Fruit fly (Drosophila melanogaster) whole organism, embryonic: ENCODE results near the gene CG43346.

Experiments
- Abd-B ChIP-seq: fragments of 200-800 bp; sonication (Bioruptor generic); optimal IDR thresholded peaks from 2 replicates; lab custom pipeline; 2018; ENCODE audit warnings: missing biosample characterization, mild to moderate bottlenecking, missing genetic modification characterization, moderate library complexity
- Ada2b ChIP-seq: fragments of 200-800 bp; sonication (Bioruptor generic); IDR thresholded peaks from 2 replicates; pipeline ENCODE4 v1.3.6; 2022; ENCODE audit warnings: missing biosample characterization, missing genetic modification characterization
- Atf3 ChIP-seq: fragments of 200-800 bp; sonication (Bioruptor generic); optimal IDR thresholded peaks from 3 replicates; lab custom pipeline; 2016; ENCODE audit warnings: missing biosample characterization, missing genetic modification characterization
- Atf6 ChIP-seq: fragments of 200-800 bp; sonication (Bioruptor generic); IDR thresholded peaks from 2 replicates; pipeline ENCODE4 v1.3.6; 2022; ENCODE audit warnings: missing biosample characterization, missing genetic modification characterization
- B-H2 ChIP-seq: fragments of 200-800 bp; sonication (Bioruptor generic); optimal IDR thresholded peaks from 2 replicates; lab custom pipeline; 2018; ENCODE audit warnings: missing biosample characterization, mild to moderate bottlenecking, missing genetic modification characterization
- C15 ChIP-seq: fragments of 200-800 bp; sonication (Bioruptor generic); IDR thresholded peaks from 3 replicates; pipeline ENCODE4 v1.3.6; 2022; ENCODE audit warnings: missing biosample characterization, missing genetic modification characterization
- CG11085 ChIP-seq: fragments of 200-800 bp; sonication (Bioruptor generic); IDR thresholded peaks from 2 replicates; pipeline ENCODE4 v1.3.6; 2022; ENCODE audit warnings: missing biosample characterization, missing genetic modification characterization
- CG13287 ChIP-seq: fragments of 200-800 bp; sonication (Bioruptor generic); IDR thresholded peaks from 2 replicates; pipeline ENCODE4 v1.3.6; 2022; ENCODE audit warnings: missing biosample characterization, missing genetic modification characterization; ENCODE audit not compliant: partially characterized antibody
- CG1529 ChIP-seq: fragments of 200-800 bp; sonication (Bioruptor generic); optimal IDR thresholded peaks from 3 replicates; lab custom pipeline; 2018; ENCODE audit warnings: missing biosample characterization, missing genetic modification characterization
- CG16779 ChIP-seq: fragments of 200-800 bp; sonication (Bioruptor generic); IDR thresholded peaks from 2 replicates; pipeline ENCODE4 v1.3.6; 2022; ENCODE audit warnings: missing biosample characterization, missing genetic modification characterization
- CG17912 ChIP-seq: fragments of 200-800 bp; sonication (Bioruptor generic); optimal IDR thresholded peaks from 2 replicates; lab custom pipeline; 2018; ENCODE audit warnings: missing biosample characterization, mild to moderate bottlenecking, missing genetic modification characterization
- CG4424 ChIP-seq: fragments of 200-800 bp; sonication (Bioruptor generic); optimal IDR thresholded peaks from 3 replicates; lab custom pipeline; 2016; ENCODE audit warnings: missing biosample characterization, missing genetic modification characterization
- CG6765 ChIP-seq: fragments of 200-800 bp; sonication (Bioruptor generic); optimal IDR thresholded peaks from 3 replicates; lab custom pipeline; 2017; ENCODE audit warnings: missing biosample characterization, mild to moderate bottlenecking, missing genetic modification characterization
- CG7372 ChIP-seq: fragments of 200-800 bp; sonication (Bioruptor generic); IDR thresholded peaks from 2 replicates; pipeline ENCODE4 v1.3.6; 2022; ENCODE audit warnings: missing biosample characterization, missing genetic modification characterization
- CG7839 ChIP-seq: fragments of 200-800 bp; sonication (Bioruptor generic); optimal IDR thresholded peaks from 3 replicates; lab custom pipeline; 2018; ENCODE audit warnings: missing biosample characterization, mild to moderate bottlenecking, missing genetic modification characterization, moderate library complexity
- CG7987 ChIP-seq: fragments of 200-800 bp; sonication (Bioruptor generic); optimal IDR thresholded peaks from 2 replicates; lab custom pipeline; 2018; ENCODE audit warnings: missing biosample characterization, mild to moderate bottlenecking, missing genetic modification characterization, moderate library complexity
- Dp ChIP-seq: fragments of 200-800 bp; sonication (Bioruptor generic); optimal IDR thresholded peaks from 2 replicates; lab custom pipeline; 2018; ENCODE audit warnings: missing biosample characterization, mild to moderate bottlenecking, missing genetic modification characterization, moderate library complexity
- Drgx ChIP-seq: fragments of 200-800 bp; sonication (Bioruptor generic); IDR thresholded peaks from 2 replicates; pipeline ENCODE4 v1.3.6; 2022; ENCODE audit warnings: missing biosample characterization, missing genetic modification characterization
- Elba2 ChIP-seq: fragments of 200-800 bp; sonication (Bioruptor generic); optimal IDR thresholded peaks from 3 replicates; lab custom pipeline; 2016; ENCODE audit warnings: missing biosample characterization, missing genetic modification characterization
- Ets65A ChIP-seq: fragments of 200-800 bp; sonication (Bioruptor generic); peaks from one replicate; lab custom pipeline; 2016; ENCODE audit warnings: missing biosample characterization, missing genetic modification characterization
- HHEX ChIP-seq: fragments of 200-800 bp; sonication (Bioruptor generic); optimal IDR thresholded peaks from 3 replicates; lab custom pipeline; 2017; ENCODE audit warnings: missing biosample characterization, mild to moderate bottlenecking, missing genetic modification characterization, missing genetic modification reagents
- Lhr ChIP-seq: fragments of 200-800 bp; sonication (Bioruptor generic); optimal IDR thresholded peaks from 3 replicates; lab custom pipeline; 2017; ENCODE audit warnings: mild to moderate bottlenecking, missing biosample characterization, missing genetic modification reagents, missing genetic modification characterization
- Max ChIP-seq: fragments of 200-800 bp; sonication (Bioruptor generic); optimal IDR thresholded peaks from 2 replicates; lab custom pipeline; 2016; ENCODE audit warnings: missing biosample characterization, mild to moderate bottlenecking, missing genetic modification characterization
- Meics ChIP-seq: fragments of 200-800 bp; sonication (Bioruptor generic); optimal IDR thresholded peaks from 2 replicates; lab custom pipeline; 2017; ENCODE audit warnings: missing biosample characterization, mild to moderate bottlenecking, missing genetic modification characterization
- Rx ChIP-seq: fragments of 200-800 bp; sonication (Bioruptor generic); IDR thresholded peaks from 2 replicates; pipeline ENCODE4 v1.3.6; 2022; ENCODE audit warnings: missing biosample characterization, missing genetic modification characterization
- Sry-δ ChIP-seq: fragments of 200-800 bp; sonication (Bioruptor generic); optimal IDR thresholded peaks from 2 replicates; lab custom pipeline; 2016; ENCODE audit warnings: missing biosample characterization, missing genetic modification characterization
- Stat92E ChIP-seq, 3 experiments: fragments of >200 bp in 2 of 3; fragments of 200-800 bp in 1 of 3; sonication (Bioruptor generic) in 1 of 3; optimal IDR thresholded peaks; 2 replicates each; lab custom pipeline; 2017 to 2019; ENCODE audit warnings: missing biosample characterization in 3 of 3, missing genetic modification characterization in 3 of 3, mild to moderate bottlenecking in 1 of 3, moderate library complexity in 1 of 3
- Trl ChIP-seq, 3 experiments: fragments of >200 bp in 2 of 3; fragments of 200-800 bp in 1 of 3; sonication (Bioruptor generic) in 1 of 3; optimal IDR thresholded peaks; 2 replicates in 1 of 3; 3 replicates in 2 of 3; lab custom pipeline; 2016 to 2017; ENCODE audit warnings: missing biosample characterization in 1 of 3, missing genetic modification characterization in 1 of 3
- Xbp1 ChIP-seq: fragments of 200-800 bp; sonication (Bioruptor generic); optimal IDR thresholded peaks from 3 replicates; lab custom pipeline; 2016; ENCODE audit warnings: missing biosample characterization, mild to moderate bottlenecking, missing genetic modification characterization
- ato ChIP-seq: fragments of 200-800 bp; sonication (Bioruptor generic); IDR thresholded peaks from 2 replicates; pipeline ENCODE4 v1.3.6; 2022; ENCODE audit warnings: missing biosample characterization, missing genetic modification characterization; ENCODE audit not compliant: partially characterized antibody
- bowl ChIP-seq: fragments of 200-800 bp; sonication (Bioruptor generic); IDR thresholded peaks from 2 replicates; pipeline ENCODE4 v1.3.6; 2022; ENCODE audit warnings: missing biosample characterization, missing genetic modification characterization
- dm ChIP-seq: fragments of 200-800 bp; sonication (Bioruptor generic); optimal IDR thresholded peaks from 3 replicates; lab custom pipeline; 2016; ENCODE audit warnings: missing biosample characterization, missing genetic modification characterization
- dmrt99B ChIP-seq: fragments of 200-800 bp; sonication (Bioruptor generic); optimal IDR thresholded peaks from 2 replicates; lab custom pipeline; 2018; ENCODE audit warnings: missing biosample characterization, mild to moderate bottlenecking, missing genetic modification characterization, moderate library complexity
- ems ChIP-seq: fragments of 200-800 bp; sonication (Bioruptor generic); optimal IDR thresholded peaks from 3 replicates; lab custom pipeline; 2016; ENCODE audit warnings: missing biosample characterization, missing genetic modification characterization
- eyg ChIP-seq: fragments of 200-800 bp; sonication (Bioruptor generic); optimal IDR thresholded peaks from 3 replicates; lab custom pipeline; 2016; ENCODE audit warnings: missing biosample characterization, missing genetic modification characterization
- kay ChIP-seq: fragments of 200-800 bp; sonication (Bioruptor generic); optimal IDR thresholded peaks from 2 replicates; lab custom pipeline; 2016; ENCODE audit warnings: missing biosample characterization, missing genetic modification characterization
- klu ChIP-seq: fragments of 200-800 bp; sonication (Bioruptor generic); IDR thresholded peaks from 2 replicates; pipeline ENCODE4 v1.3.6; 2022; ENCODE audit warnings: missing biosample characterization, missing genetic modification characterization
- mld ChIP-seq: fragments of 200-800 bp; sonication (Bioruptor generic); IDR thresholded peaks from 3 replicates; pipeline ENCODE4 v1.3.6; 2022; ENCODE audit warnings: missing biosample characterization, missing genetic modification characterization; ENCODE audit not compliant: partially characterized antibody
- nerfin-1 ChIP-seq: fragments of 200-800 bp; sonication (Bioruptor generic); optimal IDR thresholded peaks from 3 replicates; lab custom pipeline; 2019; ENCODE audit warnings: missing biosample characterization, mild to moderate bottlenecking, missing genetic modification characterization, moderate library complexity
- pho ChIP-seq: fragments of 200-800 bp; sonication (Bioruptor generic); optimal IDR thresholded peaks from 2 replicates; lab custom pipeline; 2016; ENCODE audit warnings: missing biosample characterization, missing genetic modification characterization
- prd ChIP-seq, 3 experiments: fragments of >200 bp in 2 of 3; fragments of 200-800 bp in 1 of 3; sonication (Bioruptor generic) in 1 of 3; optimal IDR thresholded peaks in 2 of 3; IDR thresholded peaks in 1 of 3; 2 replicates in 2 of 3; 3 replicates in 1 of 3; pipeline versions ENCODE4 v1.3.6 to Lab custom; 2017 to 2022; ENCODE audit warnings: missing biosample characterization in 1 of 3, missing genetic modification characterization in 1 of 3
- repo ChIP-seq: fragments of 200-800 bp; sonication (Bioruptor generic); optimal IDR thresholded peaks from 2 replicates; lab custom pipeline; 2016; ENCODE audit warnings: missing biosample characterization, missing genetic modification characterization
- sd ChIP-seq: fragments of 200-800 bp; sonication (Bioruptor generic); optimal IDR thresholded peaks from 3 replicates; lab custom pipeline; 2018; ENCODE audit warnings: missing biosample characterization, mild to moderate bottlenecking, missing genetic modification characterization, moderate library complexity
- sens ChIP-seq: fragments of 200-800 bp; sonication (Bioruptor generic); peaks from one replicate; lab custom pipeline; 2016; ENCODE audit warnings: missing biosample characterization, missing genetic modification characterization
- unpg ChIP-seq: fragments of 200-800 bp; sonication (Bioruptor generic); optimal IDR thresholded peaks from 3 replicates; lab custom pipeline; 2018; ENCODE audit warnings: missing biosample characterization, mild to moderate bottlenecking, missing genetic modification characterization, moderate library complexity
- usp ChIP-seq: fragments of >200 bp; optimal IDR thresholded peaks from 2 replicates; lab custom pipeline; 2017; ENCODE audit warnings: missing biosample characterization, missing genetic modification characterization
- vnd ChIP-seq: fragments of 200-800 bp; sonication (Bioruptor generic); IDR thresholded peaks from 3 replicates; pipeline ENCODE4 v1.3.6; 2022; ENCODE audit warnings: missing biosample characterization, missing genetic modification characterization; ENCODE audit not compliant: partially characterized antibody
- vvl ChIP-seq: fragments of 200-800 bp; sonication (Bioruptor generic); IDR thresholded peaks from 2 replicates; pipeline ENCODE4 v1.3.6; 2022; ENCODE audit warnings: missing biosample characterization, missing genetic modification characterization
- zen ChIP-seq: fragments of 200-800 bp; sonication (Bioruptor generic); optimal IDR thresholded peaks from 3 replicates; lab custom pipeline; 2018; ENCODE audit warnings: missing biosample characterization, mild to moderate bottlenecking, missing genetic modification characterization, moderate library complexity
- zen2 ChIP-seq: fragments of 200-800 bp; sonication (Bioruptor generic); IDR thresholded peaks from 3 replicates; pipeline ENCODE4 v1.3.6; 2022; ENCODE audit warnings: missing biosample characterization, missing genetic modification characterization; ENCODE audit not compliant: partially characterized antibody

Gene CG43346

DNA sequence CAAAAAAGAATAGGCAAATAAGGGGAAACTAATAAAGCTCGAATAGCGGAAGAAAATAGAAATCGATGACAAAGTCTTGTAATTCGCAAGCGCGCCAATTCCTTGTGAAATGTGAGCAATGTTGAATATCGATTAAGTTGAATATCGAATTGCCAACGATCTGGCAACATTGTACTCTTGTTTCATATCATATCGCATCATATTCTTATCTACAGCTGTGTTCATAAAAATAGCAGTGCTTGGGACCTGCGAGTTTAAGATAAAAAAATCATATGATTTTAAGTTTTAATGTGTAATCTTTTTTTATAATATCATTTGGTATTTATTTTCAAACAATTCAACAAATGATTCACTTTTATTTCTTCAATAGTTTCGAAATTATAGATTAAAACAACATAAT is 19.3 kb downstream of the CG43346 start (continued):
- TF ChIP-seq CG4424 (GFP tag; lab: Kevin White, UChicago), result peak; percentile 53
- TF ChIP-seq mld (GFP tag; lab: Robert Waterston, UW), result no peak
- TF ChIP-seq CG17912 (GFP tag; lab: Kevin White, UChicago), result no peak
- peak; percentile 11 for TF ChIP-seq B-H2 (GFP tag; lab: Kevin White, UChicago)
- no peak for TF ChIP-seq Trl (optimal IDR thresholded peaks at IDR 0.05; lab: Kevin White, UChicago)
- TF ChIP-seq Trl (GFP tag; optimal IDR thresholded peaks at IDR 0.05; lab: Kevin White, UChicago), result peak; percentile 2
- no peak for TF ChIP-seq Max (GFP tag; lab: Kevin White, UChicago)
- TF ChIP-seq unpg (GFP tag; lab: Kevin White, UChicago), result peak; percentile 71
- peak; percentile 73; the same call in 1 of the 3 replicates for TF ChIP-seq zen2 (GFP tag; lab: Robert Waterston, UW)
- TF ChIP-seq Elba2, result no peak
- TF ChIP-seq pho, result peak; percentile 22
- peak; percentile 71 for TF ChIP-seq vvl (GFP tag; lab: Robert Waterston, UW)
- TF ChIP-seq CG7987, result no peak
- no peak for TF ChIP-seq Ets65A (GFP tag; lab: Kevin White, UChicago)
- TF ChIP-seq sens (GFP tag; lab: Kevin White, UChicago), result peak; percentile 31
- peak; percentile 3 for TF ChIP-seq zen
- peak; percentile 16 for TF ChIP-seq dm
- peak; percentile 67 for TF ChIP-seq Meics
- TF ChIP-seq Drgx (GFP tag; lab: Robert Waterston, UW), result 0 out of 2 replicates have a peak, but pooled peaks have one; percentile 18
- no peak for TF ChIP-seq CG1529 (GFP tag; lab: Kevin White, UChicago)
- TF ChIP-seq sd (tag; lab: Kevin White, UChicago), result no peak
- TF ChIP-seq nerfin-1 (tag; lab: Kevin White, UChicago), result peak; percentile 27
- no peak for TF ChIP-seq bowl
- TF ChIP-seq usp (GFP tag; lab: Kevin White, UChicago), result no peak
- peak; percentile 63 for TF ChIP-seq dmrt99B (tag; lab: Kevin White, UChicago)
- peak; percentile 53 for TF ChIP-seq HHEX
- peak; percentile 55 for TF ChIP-seq Ada2b (GFP tag; lab: Robert Waterston, UW)
- TF ChIP-seq Stat92E (GFP tag; optimal IDR thresholded peaks at IDR 0.05; lab: Kevin White, UChicago), result no peak
- peak; percentile 13 for TF ChIP-seq Abd-B (GFP tag; lab: Kevin White, UChicago)
- peak; percentile 57 for TF ChIP-seq Xbp1 (GFP tag; lab: Kevin White, UChicago)
- peak; percentile 75 for TF ChIP-seq CG7839
- no peak for TF ChIP-seq eyg
- TF ChIP-seq ato (GFP tag; lab: Robert Waterston, UW), result peak; percentile 69
- TF ChIP-seq CG7372, result no peak
- peak; percentile 52; the same call in 1 of the 2 replicates for TF ChIP-seq Atf6 (GFP tag; lab: Robert Waterston, UW)
- peak; percentile 68 for TF ChIP-seq Sry-δ (GFP tag; lab: Kevin White, UChicago)
- no peak for TF ChIP-seq CG11085 (GFP tag; lab: Robert Waterston, UW)
- TF ChIP-seq ems (GFP tag; lab: Kevin White, UChicago), result no peak
- no peak for TF ChIP-seq C15 (GFP tag; lab: Robert Waterston, UW)
- peak; percentile 84 for TF ChIP-seq Dp
- no peak for TF ChIP-seq repo
- TF ChIP-seq CG13287 (GFP tag; lab: Robert Waterston, UW), result peak; percentile 86
- TF ChIP-seq CG6765 (GFP tag; lab: Kevin White, UChicago), result no peak
- TF ChIP-seq Atf3 (GFP tag; lab: Kevin White, UChicago), result no peak
- TF ChIP-seq kay (GFP tag; lab: Kevin White, UChicago), result peak; percentile 38
- TF ChIP-seq vnd, result 0 out of 3 replicates have a peak, but pooled peaks have one; percentile 31
- TF ChIP-seq klu, result no peak
- no peak for TF ChIP-seq prd (optimal IDR thresholded peaks at IDR 0.05; lab: Kevin White, UChicago)
- TF ChIP-seq prd (GFP tag; IDR thresholded peaks at IDR 0.05; lab: Robert Waterston, UW), result peak; percentile 58; the same call in 2 of the 3 replicates
- TF ChIP-seq Rx (GFP tag; lab: Robert Waterston, UW), result no peak
- peak; percentile 70 for TF ChIP-seq Lhr (GFP tag; lab: Kevin White, UChicago)
- TF ChIP-seq CG16779 (GFP tag; lab: Robert Waterston, UW), result no peak
